Worm (Caenorhabditis elegans) whole organism, late embryonic: ENCODE results near the gene cav-1.

Source experiments
- C38D4.7 ChIP-seq: fragments of 200-800 bp; sonication (Bioruptor generic); optimal IDR thresholded peaks from 2 replicates; lab custom pipeline; 2018; ENCODE audit warnings: mild to moderate bottlenecking, missing genetic modification characterization, moderate library complexity, missing compliant biosample characterization
- F13H6.1 ChIP-seq: sonication (generic microtip); optimal IDR thresholded peaks from 2 replicates; lab custom pipeline; 2016; ENCODE audit warnings: missing genetic modification characterization, missing compliant biosample characterization
- K02D7.2 ChIP-seq: sonication (generic microtip); optimal IDR thresholded peaks from 2 replicates; lab custom pipeline; 2017; ENCODE audit warnings: mild to moderate bottlenecking, missing genetic modification characterization, missing compliant biosample characterization
- K09A11.1 ChIP-seq: sonication (generic microtip); optimal IDR thresholded peaks from 2 replicates; lab custom pipeline; 2017; ENCODE audit warnings: antibody characterized with exemption, mild to moderate bottlenecking, missing genetic modification characterization, missing compliant biosample characterization; ENCODE audit not compliant: insufficient read depth
- ahr-1 ChIP-seq: sonication (generic microtip); optimal IDR thresholded peaks from 2 replicates; lab custom pipeline; 2016; ENCODE audit warnings: missing genetic modification characterization, missing compliant biosample characterization
- ama-1 ChIP-seq: fragments of 150-350 bp; optimal IDR thresholded peaks from 2 replicates; lab custom pipeline; 2014
- ceh-14 ChIP-seq: sonication (generic microtip); optimal IDR thresholded peaks from 2 replicates; lab custom pipeline; 2016; ENCODE audit warnings: missing genotype, missing genetic modification characterization, missing compliant biosample characterization
- ceh-2 ChIP-seq: sonication (generic microtip); optimal IDR thresholded peaks from 2 replicates; lab custom pipeline; 2016; ENCODE audit warnings: missing genotype, missing genetic modification characterization, missing compliant biosample characterization
- ceh-22 ChIP-seq: sonication (generic microtip); optimal IDR thresholded peaks from 2 replicates; lab custom pipeline; 2017; ENCODE audit warnings: missing biosample characterization, missing genetic modification characterization
- ceh-24 ChIP-seq: sonication (generic microtip); optimal IDR thresholded peaks from 2 replicates; lab custom pipeline; 2016; ENCODE audit warnings: mild to moderate bottlenecking, missing genetic modification characterization, missing compliant biosample characterization
- ceh-34 ChIP-seq: sonication (generic microtip); optimal IDR thresholded peaks from 2 replicates; lab custom pipeline; 2016; ENCODE audit warnings: mild to moderate bottlenecking, missing genetic modification characterization, missing compliant biosample characterization
- ceh-45 ChIP-seq: fragments of 200-800 bp; sonication (Bioruptor generic); IDR thresholded peaks from 2 replicates; pipeline ENCODE4 v1.3.6; 2022; ENCODE audit warnings: missing genetic modification reagents, missing genetic modification characterization, missing compliant biosample characterization
- ceh-48 ChIP-seq: sonication (generic microtip); optimal IDR thresholded peaks from 2 replicates; lab custom pipeline; 2016; ENCODE audit warnings: missing genetic modification characterization, inconsistent platforms, missing compliant biosample characterization
- ceh-9 ChIP-seq: sonication (generic microtip); optimal IDR thresholded peaks from 2 replicates; lab custom pipeline; 2016; ENCODE audit warnings: mild to moderate bottlenecking, missing genetic modification characterization, inconsistent platforms, missing compliant biosample characterization
- dve-1 ChIP-seq: sonication (generic microtip); optimal IDR thresholded peaks from 2 replicates; lab custom pipeline; 2017; ENCODE audit warnings: antibody characterized with exemption, mild to moderate bottlenecking, missing genetic modification characterization, missing compliant biosample characterization
- elt-2 ChIP-seq: sonication (generic microtip); optimal IDR thresholded peaks from 2 replicates; lab custom pipeline; 2016; ENCODE audit warnings: missing genetic modification reagents, missing genetic modification characterization, missing compliant biosample characterization
- elt-4 ChIP-seq: sonication (generic microtip); optimal IDR thresholded peaks from 2 replicates; lab custom pipeline; 2016; ENCODE audit warnings: missing genetic modification characterization, missing compliant biosample characterization
- gmeb-2 ChIP-seq: sonication (generic microtip); optimal IDR thresholded peaks from 2 replicates; lab custom pipeline; 2016; ENCODE audit warnings: missing genetic modification characterization, inconsistent platforms, missing compliant biosample characterization
- hlh-13 ChIP-seq: fragments of 200-800 bp; sonication (Bioruptor generic); optimal IDR thresholded peaks from 2 replicates; lab custom pipeline; 2018; ENCODE audit warnings: mild to moderate bottlenecking, missing genetic modification characterization, missing compliant biosample characterization
- lin-11 ChIP-seq: fragments of 200-800 bp; sonication (Bioruptor generic); optimal IDR thresholded peaks from 2 replicates; lab custom pipeline; 2018; ENCODE audit warnings: mild to moderate bottlenecking, missing genetic modification characterization, missing compliant biosample characterization
- madf-2 ChIP-seq: sonication (generic microtip); optimal IDR thresholded peaks from 2 replicates; lab custom pipeline; 2017; ENCODE audit warnings: missing genetic modification characterization, missing compliant biosample characterization
- npax-4 ChIP-seq: sonication (generic microtip); optimal IDR thresholded peaks from 2 replicates; lab custom pipeline; 2016; ENCODE audit warnings: missing genetic modification characterization, missing compliant biosample characterization
- pag-3 ChIP-seq: sonication (generic microtip); optimal IDR thresholded peaks from 2 replicates; lab custom pipeline; 2016; ENCODE audit warnings: missing compliant biosample characterization, missing genetic modification characterization, borderline replicate concordance
- pax-1 ChIP-seq: fragments of 150-350 bp; optimal IDR thresholded peaks from 2 replicates; lab custom pipeline; 2014; ENCODE audit warnings: missing biosample characterization, missing genetic modification characterization
- pha-2 ChIP-seq: sonication (generic microtip); optimal IDR thresholded peaks from 2 replicates; lab custom pipeline; 2017; ENCODE audit warnings: mild to moderate bottlenecking, missing genetic modification characterization, missing compliant biosample characterization
- pros-1 ChIP-seq: fragments of 150-350 bp; optimal IDR thresholded peaks from 2 replicates; lab custom pipeline; 2014; ENCODE audit warnings: missing biosample characterization, missing genetic modification reagents, missing genetic modification characterization
- sdc-2 ChIP-seq: sonication (generic microtip); optimal IDR thresholded peaks from 2 replicates; lab custom pipeline; 2016; ENCODE audit warnings: missing genotype, missing genetic modification characterization, missing compliant biosample characterization
- syd-9 ChIP-seq: sonication (generic microtip); optimal IDR thresholded peaks from 2 replicates; lab custom pipeline; 2016; ENCODE audit warnings: mild to moderate bottlenecking, missing genetic modification characterization, moderate library complexity, missing compliant biosample characterization
- tbx-2 ChIP-seq: sonication (generic microtip); optimal IDR thresholded peaks from 2 replicates; lab custom pipeline; 2016; ENCODE audit warnings: missing genetic modification characterization, missing compliant biosample characterization
- tbx-7 ChIP-seq: sonication (generic microtip); optimal IDR thresholded peaks from 2 replicates; lab custom pipeline; 2016; ENCODE audit warnings: missing genotype, missing genetic modification characterization, missing compliant biosample characterization
- unc-42 ChIP-seq: sonication (generic microtip); optimal IDR thresholded peaks from 2 replicates; lab custom pipeline; 2016; ENCODE audit warnings: missing genotype, missing genetic modification characterization, missing compliant biosample characterization
- unc-86 ChIP-seq: sonication (generic microtip); optimal IDR thresholded peaks from 2 replicates; lab custom pipeline; 2016; ENCODE audit warnings: missing genetic modification characterization, missing compliant biosample characterization
- zip-5 ChIP-seq: sonication (generic microtip); optimal IDR thresholded peaks from 2 replicates; lab custom pipeline; 2016; ENCODE audit warnings: missing genetic modification characterization, missing compliant biosample characterization
- ztf-16 ChIP-seq: sonication (generic microtip); optimal IDR thresholded peaks from 2 replicates; lab custom pipeline; 2017; ENCODE audit warnings: missing genetic modification characterization, missing compliant biosample characterization

The cav-1 gene

ce11 chrIV:9728376-9728775 is 43.9 kb upstream of the cav-1 start, which contains the start of gene nhr-100:
nhr-100 (plus strand) TSS chrIV:9728676.
- TF ChIP-seq ceh-45 (GFP tag; lab: Robert Waterston, UW) (no peak), unc-86 (tag; lab: Kevin White, UChicago) (no peak), K02D7.2 (no peak), F13H6.1 (tag; lab: Kevin White, UChicago) (no peak), npax-4 (tag; lab: Kevin White, UChicago) (no peak), pha-2 (no peak), ceh-14 (no peak), pros-1 (tag; lab: Kevin White, UChicago) (no peak), tbx-2 (tag; lab: Kevin White, UChicago) (no peak), sdc-2 (tag; lab: Kevin White, UChicago) (no peak), elt-4 (no peak), ceh-2 (tag; lab: Kevin White, UChicago) (no peak), ahr-1 (tag; lab: Kevin White, UChicago) (no peak)

ce11 chrIV:9733904-9734303 is 38.4 kb upstream of the cav-1 start:
- TF ChIP-seq hlh-13 (GFP tag; lab: Kevin White, UChicago) (no peak), ama-1 (lab: Kevin White, UChicago) (no peak), F13H6.1 (tag; lab: Kevin White, UChicago) (no peak)

ce11 chrIV:9734861-9735260 is 37.4 kb upstream of the cav-1 start:
- no peak for TF ChIP-seq tbx-7 (tag; lab: Kevin White, UChicago)
- TF ChIP-seq ceh-24 (tag; lab: Kevin White, UChicago) = no peak
- TF ChIP-seq syd-9 = no peak
- TF ChIP-seq K02D7.2 = no peak
- no peak for TF ChIP-seq zip-5 (tag; lab: Kevin White, UChicago)
- TF ChIP-seq F13H6.1 (tag; lab: Kevin White, UChicago) = no peak
- TF ChIP-seq ceh-34 (tag; lab: Kevin White, UChicago) = no peak
- no peak for TF ChIP-seq lin-11 (tag; lab: Kevin White, UChicago)
- TF ChIP-seq ceh-22 = no peak
- no peak for TF ChIP-seq ceh-48 (tag; lab: Kevin White, UChicago)
- TF ChIP-seq unc-42 (tag; lab: Kevin White, UChicago) = no peak
- no peak for TF ChIP-seq ceh-9 (tag; lab: Kevin White, UChicago)
- no peak for TF ChIP-seq npax-4 (tag; lab: Kevin White, UChicago)
- no peak for TF ChIP-seq ztf-16 (tag; lab: Kevin White, UChicago)
- TF ChIP-seq dve-1 = no peak
- no peak for TF ChIP-seq pag-3 (tag; lab: Kevin White, UChicago)
- TF ChIP-seq madf-2 (tag; lab: Kevin White, UChicago) = no peak
- no peak for TF ChIP-seq gmeb-2
- TF ChIP-seq pax-1 (tag; lab: Kevin White, UChicago) = no peak

- TF ChIP-seq K09A11.1 (tag; lab: Kevin White, UChicago) (no peak), elt-2 (tag; lab: Kevin White, UChicago) (peak; percentile 64)
These were observed 36.6 kb upstream of the cav-1 start for ce11 chrIV:9735750-9736149.

- TF ChIP-seq elt-2 (tag; lab: Kevin White, UChicago) (peak; percentile 31), C38D4.7 (no peak)
These were observed 35.0 kb upstream of the cav-1 start, which contains the start of gene cka-1 for ce11 chrIV:9737204-9737790. cka-1 (minus strand) TSS chrIV:9737621.
